Worm (Caenorhabditis elegans) whole organism, late embryonic: Measurements from ENCODE around the gene C34C6.10.

Source experiments
- ama-1 ChIP-seq: fragments of 150-350 bp; optimal IDR thresholded peaks from 2 replicates; lab custom pipeline; 2014
- ceh-45 ChIP-seq: fragments of 200-800 bp; sonication (Bioruptor generic); IDR thresholded peaks from 2 replicates; pipeline ENCODE4 v1.3.6; 2022; ENCODE audit warnings: missing genetic modification reagents, missing genetic modification characterization, missing compliant biosample characterization
- elt-2 ChIP-seq: sonication (generic microtip); optimal IDR thresholded peaks from 2 replicates; lab custom pipeline; 2016; ENCODE audit warnings: missing genetic modification reagents, missing genetic modification characterization, missing compliant biosample characterization
- hlh-15 ChIP-seq: sonication (generic microtip); optimal IDR thresholded peaks from 2 replicates; lab custom pipeline; 2016; ENCODE audit warnings: missing genetic modification characterization, missing compliant biosample characterization
- lin-11 ChIP-seq: fragments of 200-800 bp; sonication (Bioruptor generic); optimal IDR thresholded peaks from 2 replicates; lab custom pipeline; 2018; ENCODE audit warnings: mild to moderate bottlenecking, missing genetic modification characterization, missing compliant biosample characterization
- nhr-11 ChIP-seq: fragments of 150-350 bp; optimal IDR thresholded peaks from 2 replicates; lab custom pipeline; 2014; ENCODE audit warnings: missing biosample characterization, missing genetic modification characterization
- pqm-1 ChIP-seq: sonication (generic microtip); optimal IDR thresholded peaks from 2 replicates; lab custom pipeline; 2016; ENCODE audit warnings: missing genetic modification characterization, missing compliant biosample characterization
- rnt-1 ChIP-seq: sonication (generic microtip); optimal IDR thresholded peaks from 2 replicates; lab custom pipeline; 2016; ENCODE audit warnings: missing genetic modification characterization, missing compliant biosample characterization
- sox-4 ChIP-seq: sonication (generic microtip); optimal IDR thresholded peaks from 2 replicates; lab custom pipeline; 2017; ENCODE audit warnings: mild to moderate bottlenecking, missing genetic modification characterization, inconsistent platforms, missing compliant biosample characterization
- zip-5 ChIP-seq: sonication (generic microtip); optimal IDR thresholded peaks from 2 replicates; lab custom pipeline; 2016; ENCODE audit warnings: missing genetic modification characterization, missing compliant biosample characterization

ce11 chrII:8684824-8685223 lies 10.9 kb downstream of the C34C6.10 start, which contains the start of gene hgap-2:
- no peak for TF ChIP-seq ceh-45
- TF ChIP-seq sox-4 (tag; lab: Kevin White, UChicago): no peak
- TF ChIP-seq zip-5: no peak
- no peak for TF ChIP-seq elt-2 (tag; lab: Kevin White, UChicago)
- TF ChIP-seq ama-1 (lab: Kevin White, UChicago): no peak
- TF ChIP-seq rnt-1 (tag; lab: Kevin White, UChicago): no peak
- no peak for TF ChIP-seq pqm-1
- no peak for TF ChIP-seq lin-11
- TF ChIP-seq hlh-15: no peak
- no peak for TF ChIP-seq nhr-11 (tag; lab: Kevin White, UChicago)
